Worm (Caenorhabditis elegans) whole organism, L3 larva: ENCODE results near the gene marb-1.
A peak's percentile ranks its signal among the peaks of the same experiment; 100 is the strongest.

Source experiments
- ama-1 ChIP-seq: fragments of 150-350 bp; optimal IDR thresholded peaks from 2 replicates; lab custom pipeline; 2018
- ceh-82 ChIP-seq: fragments of 150-350 bp; optimal IDR thresholded peaks from 2 replicates; lab custom pipeline; 2014; ENCODE audit warnings: missing biosample characterization, missing genetic modification characterization
- ceh-9 ChIP-seq: sonication (generic microtip); optimal IDR thresholded peaks from 2 replicates; lab custom pipeline; 2018; ENCODE audit warnings: missing biosample characterization, missing genetic modification characterization
- egl-27 ChIP-seq: sonication (generic microtip); optimal IDR thresholded peaks from 4 replicates; lab custom pipeline; 2017; ENCODE audit warnings: missing biosample characterization, missing genetic modification reagents, missing genetic modification characterization
- elt-3 ChIP-seq, 3 experiments: fragments of 150-350 bp in 1 of 3; sonication (generic microtip) in 2 of 3; optimal IDR thresholded peaks; 2 replicates in 2 of 3; 4 replicates in 1 of 3; lab custom pipeline; 2014 to 2017; ENCODE audit warnings: missing biosample characterization in 3 of 3, missing genetic modification characterization in 3 of 3
- fkh-10 ChIP-seq: sonication (generic microtip); optimal IDR thresholded peaks from 2 replicates; lab custom pipeline; 2017; ENCODE audit warnings: missing biosample characterization, missing genetic modification reagents, missing genetic modification characterization
- lin-15B ChIP-seq: fragments of 150-350 bp; optimal IDR thresholded peaks from 2 replicates; lab custom pipeline; 2014; ENCODE audit warnings: missing biosample characterization, missing genetic modification characterization
- lin-39 ChIP-seq: fragments of 150-350 bp; optimal IDR thresholded peaks from 2 replicates; lab custom pipeline; 2018; ENCODE audit warnings: missing biosample characterization, missing genetic modification reagents, missing genetic modification characterization
- nhr-237 ChIP-seq: fragments of 150-350 bp; optimal IDR thresholded peaks from 2 replicates; lab custom pipeline; 2014; ENCODE audit warnings: missing biosample characterization, missing genetic modification characterization
- pha-4 ChIP-seq: fragments of 150-350 bp; optimal IDR thresholded peaks from 2 replicates; lab custom pipeline; 2014; ENCODE audit warnings: missing biosample characterization, missing genetic modification reagents, missing genetic modification characterization
- unc-39 ChIP-seq: sonication (generic microtip); optimal IDR thresholded peaks from 4 replicates; lab custom pipeline; 2017; ENCODE audit warnings: missing biosample characterization, missing genetic modification characterization

- TF ChIP-seq lin-39 (tag; lab: Kevin White, UChicago) (no peak), ama-1 (lab: Kevin White, UChicago) (no peak), lin-15B (tag; lab: Kevin White, UChicago) (no peak), pha-4 (tag; lab: Kevin White, UChicago) (peak; percentile 85), egl-27 (tag; lab: Kevin White, UChicago) (no peak), ceh-9 (tag; lab: Kevin White, UChicago) (no peak), elt-3 (tag; optimal IDR thresholded peaks at IDR 0.05; lab: Kevin White, UChicago) (no peak), nhr-237 (no peak), fkh-10 (GFP tag; lab: Kevin White, UChicago) (no peak), unc-39 (no peak), ceh-82 (tag; lab: Kevin White, UChicago) (no peak)
These were observed 4.8 kb downstream of the marb-1 start for ce11 chrIV:12203968-12204367.
